Worm (Caenorhabditis elegans) whole organism, mixed stage, embryonic: Measurements from ENCODE around the gene nhr-16.

Source experiments
- cnd-1 ChIP-seq: fragments of 200-800 bp; sonication (Bioruptor generic); optimal IDR thresholded peaks from 2 replicates; lab custom pipeline; 2018; ENCODE audit warnings: mild to moderate bottlenecking, missing genetic modification characterization, missing compliant biosample characterization
- drap-1 ChIP-seq: fragments of 200-800 bp; sonication (Bioruptor generic); optimal IDR thresholded peaks from 3 replicates; lab custom pipeline; 2018; ENCODE audit warnings: mild to moderate bottlenecking, missing genetic modification characterization, missing compliant biosample characterization
- elt-1 ChIP-seq: sonication (generic microtip); optimal IDR thresholded peaks from 2 replicates; lab custom pipeline; 2017; ENCODE audit warnings: missing genetic modification characterization, mild to moderate bottlenecking, missing compliant biosample characterization, antibody characterized with exemption, moderate library complexity, borderline replicate concordance; ENCODE audit not compliant: insufficient read depth
- lsy-2 ChIP-seq: fragments of 150-350 bp; optimal IDR thresholded peaks from 2 replicates; lab custom pipeline; 2014; ENCODE audit warnings: missing biosample characterization, missing genetic modification characterization
- mls-2 ChIP-seq: sonication (generic microtip); optimal IDR thresholded peaks from 2 replicates; lab custom pipeline; 2016; ENCODE audit warnings: mild to moderate bottlenecking, missing genetic modification characterization, moderate library complexity, missing compliant biosample characterization
- nhr-12 ChIP-seq: fragments of 150-350 bp; optimal IDR thresholded peaks from 2 replicates; lab custom pipeline; 2014; ENCODE audit warnings: missing biosample characterization, missing genetic modification characterization
- nhr-237 ChIP-seq: fragments of 150-350 bp; optimal IDR thresholded peaks from 2 replicates; lab custom pipeline; 2014; ENCODE audit warnings: missing biosample characterization, missing genetic modification characterization
- pha-4 ChIP-seq: fragments of 150-350 bp; optimal IDR thresholded peaks from 2 replicates; lab custom pipeline; 2018; ENCODE audit warnings: missing biosample characterization, missing genetic modification reagents, missing genetic modification characterization
- sptf-1 ChIP-seq: sonication (generic microtip); optimal IDR thresholded peaks from 2 replicates; lab custom pipeline; 2017; ENCODE audit warnings: mild to moderate bottlenecking, missing genetic modification characterization, moderate library complexity, missing compliant biosample characterization

- TF ChIP-seq nhr-12 (tag; lab: Kevin White, UChicago) (no peak), elt-1 (tag; lab: Kevin White, UChicago) (no peak), cnd-1 (no peak), drap-1 (no peak), lsy-2 (tag; lab: Kevin White, UChicago) (no peak), nhr-237 (no peak), pha-4 (tag; lab: Kevin White, UChicago) (no peak), mls-2 (tag; lab: Kevin White, UChicago) (no peak), sptf-1 (no peak)
These were observed 18.6 kb upstream of the nhr-16 start, which contains the start of gene bpnt-1 for ce11 chrII:4419956-4420355.
